Fruit fly (Drosophila melanogaster) whole organism, embryonic: ENCODE data around the gene CG16985.

ENCODE experiments used
- Bdp1 ChIP-seq: fragments of 200-800 bp; sonication (Bioruptor generic); optimal IDR thresholded peaks from 3 replicates; lab custom pipeline; 2016; ENCODE audit warnings: missing biosample characterization, missing genetic modification characterization
- Bteb2 ChIP-seq: fragments of 200-800 bp; sonication (Bioruptor generic); optimal IDR thresholded peaks from 2 replicates; lab custom pipeline; 2016; ENCODE audit warnings: missing biosample characterization, missing genetic modification characterization
- C15 ChIP-seq: fragments of 200-800 bp; sonication (Bioruptor generic); IDR thresholded peaks from 3 replicates; pipeline ENCODE4 v1.3.6; 2022; ENCODE audit warnings: missing biosample characterization, missing genetic modification characterization
- CG12236 ChIP-seq: fragments of 200-800 bp; sonication (Bioruptor generic); optimal IDR thresholded peaks from 2 replicates; lab custom pipeline; 2016; ENCODE audit warnings: missing biosample characterization, missing genetic modification characterization
- CG12391 ChIP-seq: fragments of 200-800 bp; sonication (Bioruptor generic); optimal IDR thresholded peaks from 3 replicates; lab custom pipeline; 2018; ENCODE audit warnings: missing biosample characterization, mild to moderate bottlenecking, missing genetic modification characterization, moderate library complexity
- CG14441 ChIP-seq: fragments of 200-800 bp; sonication (Bioruptor generic); IDR thresholded peaks from 2 replicates; pipeline ENCODE4 v1.3.6; 2022; ENCODE audit warnings: missing biosample characterization, missing genetic modification characterization
- CG15479 ChIP-seq: fragments of 200-800 bp; sonication (Bioruptor generic); optimal IDR thresholded peaks from 3 replicates; lab custom pipeline; 2019; ENCODE audit warnings: missing biosample characterization, mild to moderate bottlenecking, missing genetic modification characterization, moderate library complexity
- CG17328 ChIP-seq: fragments of 200-800 bp; sonication (Bioruptor generic); IDR thresholded peaks from 2 replicates; pipeline ENCODE4 v1.3.6; 2022; ENCODE audit warnings: missing biosample characterization, missing genetic modification characterization
- CG17361 ChIP-seq: fragments of 200-800 bp; sonication (Bioruptor generic); IDR thresholded peaks from 3 replicates; pipeline ENCODE4 v1.3.6; 2022; ENCODE audit warnings: missing biosample characterization, missing genetic modification characterization
- CG1832 ChIP-seq: fragments of 200-800 bp; sonication (Bioruptor generic); optimal IDR thresholded peaks from 2 replicates; lab custom pipeline; 2017; ENCODE audit warnings: missing biosample characterization, mild to moderate bottlenecking, missing genetic modification characterization, inconsistent platforms
- CG18476 ChIP-seq: fragments of 200-800 bp; sonication (Bioruptor generic); optimal IDR thresholded peaks from 2 replicates; lab custom pipeline; 2016; ENCODE audit warnings: missing biosample characterization, mild to moderate bottlenecking, missing genetic modification characterization
- CG2199 ChIP-seq: fragments of 200-800 bp; sonication (Bioruptor generic); IDR thresholded peaks from 3 replicates; pipeline ENCODE4 v1.3.6; 2022; ENCODE audit warnings: missing biosample characterization, missing genetic modification characterization
- CG31441 ChIP-seq: fragments of 200-800 bp; sonication (Bioruptor generic); IDR thresholded peaks from 2 replicates; pipeline ENCODE4 v1.3.6; 2022; ENCODE audit warnings: missing biosample characterization, missing genetic modification characterization
- CG32767 ChIP-seq: fragments of 200-800 bp; sonication (Bioruptor generic); IDR thresholded peaks from 2 replicates; pipeline ENCODE4 v1.3.6; 2022; ENCODE audit warnings: missing biosample characterization, missing genetic modification characterization
- CG3847 ChIP-seq: fragments of 200-800 bp; sonication (Bioruptor generic); IDR thresholded peaks from 2 replicates; pipeline ENCODE4 v1.3.6; 2022; ENCODE audit warnings: missing biosample characterization, missing genetic modification characterization
- CG4617 ChIP-seq: fragments of 200-800 bp; sonication (Bioruptor generic); optimal IDR thresholded peaks from 3 replicates; lab custom pipeline; 2016; ENCODE audit warnings: missing biosample characterization, missing genetic modification characterization, borderline replicate concordance
- CG6765 ChIP-seq: fragments of 200-800 bp; sonication (Bioruptor generic); optimal IDR thresholded peaks from 3 replicates; lab custom pipeline; 2017; ENCODE audit warnings: missing biosample characterization, mild to moderate bottlenecking, missing genetic modification characterization
- CG7786 ChIP-seq: fragments of 200-800 bp; sonication (Bioruptor generic); optimal IDR thresholded peaks from 2 replicates; lab custom pipeline; 2016; ENCODE audit warnings: missing biosample characterization, missing genetic modification characterization
- CrebB ChIP-seq: fragments of 200-800 bp; sonication (Bioruptor generic); optimal IDR thresholded peaks from 3 replicates; lab custom pipeline; 2018; ENCODE audit warnings: missing biosample characterization, mild to moderate bottlenecking, missing genetic modification characterization
- D19A ChIP-seq: fragments of 200-800 bp; optimal IDR thresholded peaks from 3 replicates; lab custom pipeline; 2019; ENCODE audit warnings: missing biosample characterization, mild to moderate bottlenecking, missing genetic modification characterization, moderate library complexity
- E2f2 ChIP-seq: fragments of 200-800 bp; sonication (Bioruptor generic); IDR thresholded peaks from 2 replicates; pipeline ENCODE4 v1.3.6; 2022; ENCODE audit warnings: missing biosample characterization, missing genetic modification characterization
- Elba2 ChIP-seq: fragments of 200-800 bp; sonication (Bioruptor generic); optimal IDR thresholded peaks from 3 replicates; lab custom pipeline; 2016; ENCODE audit warnings: missing biosample characterization, missing genetic modification characterization
- Fer3 ChIP-seq: fragments of 200-800 bp; sonication (Bioruptor generic); optimal IDR thresholded peaks from 2 replicates; lab custom pipeline; 2018; ENCODE audit warnings: missing biosample characterization, mild to moderate bottlenecking, missing genetic modification characterization, moderate library complexity
- GATAe ChIP-seq: fragments of 200-800 bp; sonication (Bioruptor generic); conservative IDR thresholded peaks from 2 replicates; pipeline ENCODE4 v1.3.6; 2022; ENCODE audit warnings: missing biosample characterization, missing genetic modification characterization
- Gug ChIP-seq: fragments of 200-800 bp; sonication (Bioruptor generic); IDR thresholded peaks from 4 replicates; pipeline ENCODE4 v1.3.6; 2022; ENCODE audit warnings: missing biosample characterization, missing genetic modification characterization
- HLH4C ChIP-seq: fragments of 200-800 bp; sonication (Bioruptor generic); IDR thresholded peaks from 3 replicates; pipeline ENCODE4 v1.3.6; 2022; ENCODE audit warnings: missing biosample characterization, missing genetic modification characterization; ENCODE audit not compliant: partially characterized antibody
- HmgD ChIP-seq: fragments of 200-800 bp; sonication (Bioruptor generic); optimal IDR thresholded peaks from 3 replicates; lab custom pipeline; 2016; ENCODE audit warnings: missing biosample characterization, missing genetic modification characterization
- NK7.1 ChIP-seq: fragments of 200-800 bp; sonication (Bioruptor generic); optimal IDR thresholded peaks from 3 replicates; lab custom pipeline; 2016; ENCODE audit warnings: missing biosample characterization, missing genetic modification characterization
- Nf-YA ChIP-seq: fragments of 200-800 bp; sonication (Bioruptor generic); IDR thresholded peaks from 2 replicates; pipeline ENCODE4 v1.3.6; 2022; ENCODE audit warnings: missing biosample characterization, missing genetic modification characterization
- Sry-β ChIP-seq: fragments of 200-800 bp; sonication (Bioruptor generic); optimal IDR thresholded peaks from 2 replicates; lab custom pipeline; 2018; ENCODE audit warnings: missing biosample characterization, mild to moderate bottlenecking, missing genetic modification characterization, moderate library complexity
- Trl ChIP-seq, 3 experiments: fragments of >200 bp in 2 of 3; fragments of 200-800 bp in 1 of 3; sonication (Bioruptor generic) in 1 of 3; optimal IDR thresholded peaks; 2 replicates in 1 of 3; 3 replicates in 2 of 3; lab custom pipeline; 2016 to 2017; ENCODE audit warnings: missing biosample characterization in 1 of 3, missing genetic modification characterization in 1 of 3
- bowl ChIP-seq: fragments of 200-800 bp; sonication (Bioruptor generic); IDR thresholded peaks from 2 replicates; pipeline ENCODE4 v1.3.6; 2022; ENCODE audit warnings: missing biosample characterization, missing genetic modification characterization
- croc ChIP-seq: fragments of 200-800 bp; sonication (Bioruptor generic); conservative IDR thresholded peaks from 3 replicates; pipeline ENCODE4 v1.3.6; 2022; ENCODE audit warnings: missing biosample characterization, missing genetic modification characterization
- da ChIP-seq: fragments of 200-800 bp; sonication (Bioruptor generic); optimal IDR thresholded peaks from 2 replicates; lab custom pipeline; 2016; ENCODE audit warnings: missing biosample characterization, missing genetic modification characterization
- dimm ChIP-seq: fragments of 200-800 bp; sonication (Bioruptor generic); IDR thresholded peaks from 2 replicates; pipeline ENCODE4 v1.3.6; 2022; ENCODE audit warnings: missing biosample characterization, missing genetic modification characterization
- dpn ChIP-seq, 2 experiments: fragments of 200-800 bp; sonication (Bioruptor generic); optimal IDR thresholded peaks; 3 replicates each; lab custom pipeline; 2016; ENCODE audit warnings: missing biosample characterization in 2 of 2, missing genetic modification characterization in 2 of 2
- ems ChIP-seq: fragments of 200-800 bp; sonication (Bioruptor generic); optimal IDR thresholded peaks from 3 replicates; lab custom pipeline; 2016; ENCODE audit warnings: missing biosample characterization, missing genetic modification characterization
- eyg ChIP-seq: fragments of 200-800 bp; sonication (Bioruptor generic); optimal IDR thresholded peaks from 3 replicates; lab custom pipeline; 2016; ENCODE audit warnings: missing biosample characterization, missing genetic modification characterization
- jigr1 ChIP-seq: fragments of 200-800 bp; sonication (Bioruptor generic); IDR thresholded peaks from 3 replicates; pipeline ENCODE4 v1.3.6; 2022; ENCODE audit warnings: missing biosample characterization, missing genetic modification characterization
- jing ChIP-seq: fragments of 200-800 bp; sonication (Bioruptor generic); optimal IDR thresholded peaks from 2 replicates; lab custom pipeline; 2018; ENCODE audit warnings: missing biosample characterization, mild to moderate bottlenecking, missing genetic modification characterization
- nerfin-1 ChIP-seq: fragments of 200-800 bp; sonication (Bioruptor generic); optimal IDR thresholded peaks from 3 replicates; lab custom pipeline; 2019; ENCODE audit warnings: missing biosample characterization, mild to moderate bottlenecking, missing genetic modification characterization, moderate library complexity
- org-1 ChIP-seq: fragments of 200-800 bp; sonication (Bioruptor generic); optimal IDR thresholded peaks from 2 replicates; lab custom pipeline; 2017; ENCODE audit warnings: missing biosample characterization, missing genetic modification characterization
- pnt ChIP-seq: fragments of 200-800 bp; sonication (Bioruptor generic); optimal IDR thresholded peaks from 3 replicates; lab custom pipeline; 2016; ENCODE audit warnings: missing biosample characterization, missing genetic modification characterization
- rib ChIP-seq: fragments of 200-800 bp; sonication (Bioruptor generic); IDR thresholded peaks from 2 replicates; pipeline ENCODE4 v1.3.6; 2022; ENCODE audit warnings: missing biosample characterization, missing genetic modification characterization
- run ChIP-seq: fragments of 200-800 bp; sonication (Bioruptor generic); optimal IDR thresholded peaks from 3 replicates; lab custom pipeline; 2018; ENCODE audit warnings: missing biosample characterization, mild to moderate bottlenecking, missing genetic modification characterization
- sens ChIP-seq: fragments of 200-800 bp; sonication (Bioruptor generic); peaks from one replicate; lab custom pipeline; 2016; ENCODE audit warnings: missing biosample characterization, missing genetic modification characterization
- tap ChIP-seq: fragments of 200-800 bp; optimal IDR thresholded peaks from 3 replicates; lab custom pipeline; 2019; ENCODE audit warnings: missing biosample characterization, mild to moderate bottlenecking, missing genetic modification characterization, moderate library complexity
- tll ChIP-seq, 2 experiments: fragments of 200-800 bp in 1 of 2; fragments of >200 bp in 1 of 2; sonication (Bioruptor generic) in 1 of 2; optimal IDR thresholded peaks; 2 replicates each; lab custom pipeline; 2017 to 2019; ENCODE audit warnings: missing biosample characterization in 2 of 2, missing genetic modification characterization in 2 of 2, mild to moderate bottlenecking in 1 of 2, moderate library complexity in 1 of 2
- unc-4 ChIP-seq: fragments of 200-800 bp; sonication (Bioruptor generic); IDR thresholded peaks from 2 replicates; pipeline ENCODE4 v1.3.6; 2022; ENCODE audit warnings: missing biosample characterization, missing genetic modification characterization; ENCODE audit not compliant: partially characterized antibody

CG16985 gene

dm6 chr3L:2552844-2553839 is 46.0 kb upstream of the CG16985 start (continued):
- TF ChIP-seq CG2199 (no peak), Trl (optimal IDR thresholded peaks at IDR 0.05; lab: Kevin White, UChicago) (peak in 1 of 2 experiments; percentile 19), Trl (GFP tag; optimal IDR thresholded peaks at IDR 0.05; lab: Kevin White, UChicago) (no peak), CG3847 (GFP tag; lab: Robert Waterston, UW) (no peak), E2f2 (no peak), tll (GFP tag; optimal IDR thresholded peaks at IDR 0.05; lab: Kevin White, UChicago) (no peak), HmgD (GFP tag; lab: Kevin White, UChicago) (no peak), C15 (GFP tag; lab: Robert Waterston, UW) (no peak), HLH4C (no peak), CG1832 (GFP tag; lab: Kevin White, UChicago) (peak; percentile 64), CG6765 (no peak), CG12391 (no peak), CG15479 (GFP tag; lab: Kevin White, UChicago) (peak; percentile 24), Fer3 (no peak), croc (GFP tag; lab: Robert Waterston, UW) (no peak), da (no peak), rib (GFP tag; lab: Robert Waterston, UW) (no peak), Sry-β (GFP tag; lab: Kevin White, UChicago) (no peak), CG4617 (GFP tag; lab: Kevin White, UChicago) (no peak), Nf-YA (GFP tag; lab: Robert Waterston, UW) (no peak), run (tag; lab: Kevin White, UChicago) (no peak), NK7.1 (no peak), CG12236 (GFP tag; lab: Kevin White, UChicago) (no peak), tap (no peak), CrebB (tag; lab: Kevin White, UChicago) (no peak), CG17361 (GFP tag; lab: Robert Waterston, UW) (0 out of 3 replicates have a peak, but pooled peaks have one; percentile 10), CG18476 (GFP tag; lab: Kevin White, UChicago) (no peak), pnt (no peak), Elba2 (no peak), dpn (GFP tag; optimal IDR thresholded peaks at IDR 0.05; lab: Kevin White, UChicago) (no peak), CG31441 (no peak), unc-4 (GFP tag; lab: Robert Waterston, UW) (no peak), CG17328 (GFP tag; lab: Robert Waterston, UW) (no peak), D19A (tag; lab: Kevin White, UChicago) (no peak), sens (GFP tag; lab: Kevin White, UChicago) (peak; percentile 27), Bteb2 (GFP tag; lab: Kevin White, UChicago) (no peak), org-1 (no peak), eyg (GFP tag; lab: Kevin White, UChicago) (no peak), dimm (no peak), Bdp1 (no peak), jing (GFP tag; lab: Kevin White, UChicago) (no peak), CG14441 (GFP tag; lab: Robert Waterston, UW) (no peak), bowl (GFP tag; lab: Robert Waterston, UW) (no peak), Gug (GFP tag; lab: Robert Waterston, UW) (no peak), CG32767 (GFP tag; lab: Robert Waterston, UW) (no peak), CG7786 (GFP tag; lab: Kevin White, UChicago) (no peak), ems (GFP tag; lab: Kevin White, UChicago) (no peak), GATAe (GFP tag; lab: Robert Waterston, UW) (no peak), nerfin-1 (tag; lab: Kevin White, UChicago) (peak; percentile 89), jigr1 (no peak)
